Worm (Caenorhabditis elegans) whole organism, early embryonic: ENCODE measurements around the gene vps-33.2.

Experiments
- B0310.2 ChIP-seq: sonication (generic microtip); optimal IDR thresholded peaks from 2 replicates; lab custom pipeline; 2016; ENCODE audit warnings: mild to moderate bottlenecking, missing genetic modification characterization, missing compliant biosample characterization
- F13C5.2 ChIP-seq: sonication (generic microtip); optimal IDR thresholded peaks from 2 replicates; lab custom pipeline; 2017; ENCODE audit warnings: mild to moderate bottlenecking, missing genetic modification characterization, inconsistent platforms, missing compliant biosample characterization
- aly-1 ChIP-seq: sonication (generic microtip); optimal IDR thresholded peaks from 2 replicates; lab custom pipeline; 2016; ENCODE audit warnings: missing genetic modification characterization, missing compliant biosample characterization
- ama-1 ChIP-seq: fragments of 150-350 bp; optimal IDR thresholded peaks from 2 replicates; lab custom pipeline; 2014
- ceh-13 ChIP-seq: fragments of 200-800 bp; sonication (Bioruptor generic); optimal IDR thresholded peaks from 2 replicates; lab custom pipeline; 2018; ENCODE audit warnings: mild to moderate bottlenecking, missing genetic modification characterization, missing compliant biosample characterization
- ceh-36 ChIP-seq: sonication (generic microtip); optimal IDR thresholded peaks from 2 replicates; lab custom pipeline; 2016; ENCODE audit warnings: missing genetic modification characterization, inconsistent platforms, missing compliant biosample characterization
- ets-7 ChIP-seq: sonication (generic microtip); optimal IDR thresholded peaks from 2 replicates; lab custom pipeline; 2016; ENCODE audit warnings: missing genotype, missing genetic modification characterization, missing compliant biosample characterization
- flt-1 ChIP-seq: fragments of 200-800 bp; sonication (Bioruptor generic); IDR thresholded peaks from 2 replicates; pipeline ENCODE4 v1.3.6; 2022; ENCODE audit warnings: missing genetic modification characterization, missing compliant biosample characterization
- hmbx-1 ChIP-seq: sonication (generic microtip); optimal IDR thresholded peaks from 2 replicates; lab custom pipeline; 2016; ENCODE audit warnings: mild to moderate bottlenecking, missing genetic modification characterization, missing compliant biosample characterization
- hmg-4 ChIP-seq: fragments of 200-800 bp; sonication (Bioruptor generic); optimal IDR thresholded peaks from 2 replicates; lab custom pipeline; 2018; ENCODE audit warnings: mild to moderate bottlenecking, missing genetic modification characterization, missing compliant biosample characterization
- hnd-1 ChIP-seq: sonication (generic microtip); optimal IDR thresholded peaks from 2 replicates; lab custom pipeline; 2016; ENCODE audit warnings: missing genetic modification characterization, missing compliant biosample characterization
- pes-1 ChIP-seq: fragments of 200-800 bp; sonication (Bioruptor generic); IDR thresholded peaks from 2 replicates; pipeline ENCODE4 v1.3.6; 2022; ENCODE audit warnings: missing genetic modification reagents, missing genetic modification characterization, missing compliant biosample characterization
- scrt-1 ChIP-seq: fragments of 200-800 bp; sonication (Bioruptor generic); IDR thresholded peaks from 2 replicates; pipeline ENCODE4 v1.3.6; 2022; ENCODE audit warnings: missing genetic modification characterization, missing compliant biosample characterization
- sea-1 ChIP-seq: fragments of 200-800 bp; sonication (Bioruptor generic); conservative IDR thresholded peaks from 2 replicates; pipeline ENCODE4 v1.3.6; 2022; ENCODE audit warnings: missing genetic modification characterization, missing compliant biosample characterization
- tbx-11 ChIP-seq: fragments of 200-800 bp; sonication (Bioruptor generic); IDR thresholded peaks from 2 replicates; pipeline ENCODE4 v1.3.6; 2022; ENCODE audit warnings: missing genetic modification characterization, missing compliant biosample characterization
- tbx-37 ChIP-seq: fragments of 200-800 bp; sonication (Bioruptor generic); conservative IDR thresholded peaks from 2 replicates; pipeline ENCODE4 v1.3.6; 2022; ENCODE audit warnings: missing genetic modification reagents, missing genetic modification characterization, missing compliant biosample characterization
- tra-4 ChIP-seq: sonication (generic microtip); optimal IDR thresholded peaks from 2 replicates; lab custom pipeline; 2017; ENCODE audit warnings: missing genetic modification characterization, missing compliant biosample characterization

vps-33.2 gene

ce11 chrII:6594151-6594550 lies 6.9 kb upstream of the vps-33.2 start, which contains the start of gene aipr-1:
Gene aipr-1 (minus strand): TSS chrII:6594251.
- no peak for TF ChIP-seq F13C5.2
- TF ChIP-seq ama-1 (lab: Kevin White, UChicago), result no peak
- no peak for TF ChIP-seq sea-1 (GFP tag; lab: Robert Waterston, UW)
- TF ChIP-seq tra-4 (tag; lab: Kevin White, UChicago), result no peak
- no peak for TF ChIP-seq tbx-37 (GFP tag; lab: Robert Waterston, UW)
- no peak for TF ChIP-seq scrt-1 (GFP tag; lab: Robert Waterston, UW)
- TF ChIP-seq aly-1 (tag; lab: Kevin White, UChicago), result no peak
- no peak for TF ChIP-seq ceh-13 (GFP tag; lab: Kevin White, UChicago)
- TF ChIP-seq ceh-36 (tag; lab: Kevin White, UChicago), result no peak
- TF ChIP-seq pes-1, result no peak
- no peak for TF ChIP-seq hmg-4 (GFP tag; lab: Kevin White, UChicago)
- no peak for TF ChIP-seq B0310.2
- TF ChIP-seq hnd-1, result no peak
- TF ChIP-seq tbx-11 (GFP tag; lab: Robert Waterston, UW), result no peak
- no peak for TF ChIP-seq ets-7
- no peak for TF ChIP-seq flt-1 (GFP tag; lab: Robert Waterston, UW)
- TF ChIP-seq hmbx-1 (tag; lab: Kevin White, UChicago), result no peak

- TF ChIP-seq sea-1 (GFP tag; lab: Robert Waterston, UW) (no peak), tbx-37 (GFP tag; lab: Robert Waterston, UW) (no peak), F13C5.2 (no peak), pes-1 (no peak), ama-1 (lab: Kevin White, UChicago) (no peak), ceh-13 (GFP tag; lab: Kevin White, UChicago) (no peak), flt-1 (GFP tag; lab: Robert Waterston, UW) (no peak), ets-7 (no peak), B0310.2 (no peak), hnd-1 (no peak), scrt-1 (GFP tag; lab: Robert Waterston, UW) (no peak), hmbx-1 (tag; lab: Kevin White, UChicago) (no peak), ceh-36 (tag; lab: Kevin White, UChicago) (no peak), aly-1 (tag; lab: Kevin White, UChicago) (no peak), tbx-11 (GFP tag; lab: Robert Waterston, UW) (no peak), hmg-4 (GFP tag; lab: Kevin White, UChicago) (no peak), tra-4 (tag; lab: Kevin White, UChicago) (no peak)
These were observed 3.5 kb upstream of the vps-33.2 start for ce11 chrII:6597507-6597906.

ce11 chrII:6598050-6598449 lies 3.0 kb upstream of the vps-33.2 start, which contains the start of gene dnj-8:
Gene dnj-8 (minus strand): TSS chrII:6598080.
- no peak for TF ChIP-seq hnd-1
- TF ChIP-seq B0310.2, result no peak
- no peak for TF ChIP-seq tbx-11 (GFP tag; lab: Robert Waterston, UW)
- no peak for TF ChIP-seq hmbx-1 (tag; lab: Kevin White, UChicago)

- TF ChIP-seq hnd-1 (no peak), sea-1 (GFP tag; lab: Robert Waterston, UW) (no peak), hmbx-1 (tag; lab: Kevin White, UChicago) (no peak), aly-1 (tag; lab: Kevin White, UChicago) (no peak)
These were observed 7.6 kb downstream of the vps-33.2 start for ce11 chrII:6608626-6609025.

ce11 chrII:6609315-6609842 lies 8.4 kb downstream of the vps-33.2 start, which contains the start of gene epg-5:
Gene epg-5 (minus strand): TSS chrII:6609365.
- TF ChIP-seq ceh-36 (tag; lab: Kevin White, UChicago) (no peak), hmg-4 (GFP tag; lab: Kevin White, UChicago) (no peak), ceh-13 (GFP tag; lab: Kevin White, UChicago) (no peak), B0310.2 (no peak), ets-7 (no peak), tbx-11 (GFP tag; lab: Robert Waterston, UW) (no peak), tra-4 (tag; lab: Kevin White, UChicago) (no peak), pes-1 (no peak), F13C5.2 (no peak), aly-1 (tag; lab: Kevin White, UChicago) (no peak), tbx-37 (GFP tag; lab: Robert Waterston, UW) (no peak), scrt-1 (GFP tag; lab: Robert Waterston, UW) (no peak), flt-1 (GFP tag; lab: Robert Waterston, UW) (no peak), sea-1 (GFP tag; lab: Robert Waterston, UW) (no peak), hmbx-1 (tag; lab: Kevin White, UChicago) (no peak)

- TF ChIP-seq hmbx-1 (tag; lab: Kevin White, UChicago) (no peak), tra-4 (tag; lab: Kevin White, UChicago) (no peak), hmg-4 (GFP tag; lab: Kevin White, UChicago) (no peak), tbx-11 (GFP tag; lab: Robert Waterston, UW) (no peak), aly-1 (tag; lab: Kevin White, UChicago) (no peak), ceh-13 (GFP tag; lab: Kevin White, UChicago) (no peak), scrt-1 (GFP tag; lab: Robert Waterston, UW) (no peak), ama-1 (lab: Kevin White, UChicago) (no peak), hnd-1 (no peak), ceh-36 (tag; lab: Kevin White, UChicago) (no peak), tbx-37 (GFP tag; lab: Robert Waterston, UW) (no peak), flt-1 (GFP tag; lab: Robert Waterston, UW) (no peak)
These were observed 9.2 kb downstream of the vps-33.2 start for ce11 chrII:6610262-6610661.

ce11 chrII:6612544-6612943 lies 11.5 kb downstream of the vps-33.2 start:
- no peak for TF ChIP-seq flt-1 (GFP tag; lab: Robert Waterston, UW)
- TF ChIP-seq ceh-36 (tag; lab: Kevin White, UChicago), result no peak
- TF ChIP-seq tra-4 (tag; lab: Kevin White, UChicago), result no peak
